Worm (Caenorhabditis elegans): ENCODE data around the gene air-1.

DNA sequence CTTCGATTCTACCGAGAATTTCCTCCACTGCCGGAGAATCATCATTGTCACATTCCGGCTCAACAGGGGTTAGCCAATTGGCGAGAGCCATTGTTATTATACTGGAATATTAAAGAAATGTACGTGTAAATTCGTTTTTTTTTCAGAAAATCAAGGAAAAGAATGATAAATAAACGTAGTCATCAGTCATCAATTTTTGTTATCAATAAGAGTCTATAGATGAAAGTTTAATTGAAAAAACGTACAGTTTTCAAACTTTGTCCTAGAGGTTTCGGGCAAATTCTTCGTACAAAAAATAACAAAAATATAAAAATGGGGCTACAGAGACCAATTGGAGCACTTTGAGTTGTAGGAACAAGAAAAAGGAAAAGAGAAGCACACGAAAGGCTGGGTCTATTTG is 22.3 kb upstream of the air-1 start, which contains the start of gene F20D6.11:
- TF ChIP-seq ztf-11 (tag; optimal IDR thresholded peaks at IDR 0.05) (no peak), elt-3 (tag; optimal IDR thresholded peaks at IDR 0.05) (no peak), unc-62 (GFP tag; optimal IDR thresholded peaks at IDR 0.05) (no peak), nhr-28 (tag; optimal IDR thresholded peaks at IDR 0.05) (no peak), nhr-2 (tag; optimal IDR thresholded peaks at IDR 0.05) (no peak), nhr-12 (tag; optimal IDR thresholded peaks at IDR 0.05) (no peak), pha-4 (tag; optimal IDR thresholded peaks at IDR 0.05) (no peak), lin-32 (GFP tag; optimal IDR thresholded peaks at IDR 0.05) (no peak), lin-13 (tag; optimal IDR thresholded peaks at IDR 0.05) (no peak)
